Comparison of ENCODE assay signal across 7 worm cellular contexts in genomic region chrIII:8136517-8137099, ce11.
TF ChIP-seq lines count a peak whose summit lies in the region.

No protein-coding gene starts in this region.

TF ChIP-seq in whole organism, L1 larva, 84 proteins besides CTCF, POLR2A, EP300 and RAD21 (continues in another document):
- TF ChIP-seq swsn-7 (tag; optimal IDR thresholded peaks at IDR 0.05; lab: Kevin White, UChicago), result peak; percentile 15
- TF ChIP-seq sup-37 (GFP tag; optimal IDR thresholded peaks at IDR 0.05; lab: Kevin White, UChicago), result peak; percentile 16
- no peak for TF ChIP-seq pax-3 (tag; optimal IDR thresholded peaks at IDR 0.05; lab: Kevin White, UChicago)
- peak; percentile 39 for TF ChIP-seq nhr-20 (tag; optimal IDR thresholded peaks at IDR 0.05; lab: Kevin White, UChicago)
- no peak for TF ChIP-seq jun-1 (tag; optimal IDR thresholded peaks at IDR 0.05; lab: Kevin White, UChicago)
- no peak for TF ChIP-seq sox-4 (tag; optimal IDR thresholded peaks at IDR 0.05; lab: Kevin White, UChicago)
- TF ChIP-seq grh-1 (GFP tag; IDR thresholded peaks at IDR 0.05; lab: Robert Waterston, UW), result no peak
- no peak for TF ChIP-seq C34B4.2 (tag; optimal IDR thresholded peaks at IDR 0.05; lab: Kevin White, UChicago)
- peak; percentile 23 for TF ChIP-seq aly-2 (tag; optimal IDR thresholded peaks at IDR 0.05; lab: Kevin White, UChicago)
- TF ChIP-seq lin-35 (GFP tag; optimal IDR thresholded peaks at IDR 0.05; lab: Kevin White, UChicago), result no peak
- TF ChIP-seq lsy-2 (tag; optimal IDR thresholded peaks at IDR 0.05; lab: Kevin White, UChicago), result no peak
- TF ChIP-seq nhr-84 (tag; optimal IDR thresholded peaks at IDR 0.05; lab: Kevin White, UChicago), result no peak
- peak; percentile 3 for TF ChIP-seq rnt-1 (tag; optimal IDR thresholded peaks at IDR 0.05; lab: Kevin White, UChicago)
- peak; percentile 16 for TF ChIP-seq skn-1 (tag; optimal IDR thresholded peaks at IDR 0.05; lab: Kevin White, UChicago)

TF ChIP-seq in whole organism, L2 larva, 48 proteins besides CTCF, POLR2A, EP300 and RAD21:
- TF ChIP-seq sma-9 (GFP tag; optimal IDR thresholded peaks at IDR 0.05; lab: Kevin White, UChicago) (peak; percentile 1), sma-9 (tag; optimal IDR thresholded peaks at IDR 0.05; lab: Kevin White, UChicago) (no peak), ztf-11 (tag; optimal IDR thresholded peaks at IDR 0.05; lab: Kevin White, UChicago) (no peak), nhr-77 (tag; optimal IDR thresholded peaks at IDR 0.05; lab: Kevin White, UChicago) (peak; percentile 14), ZK546.5 (tag; optimal IDR thresholded peaks at IDR 0.05; lab: Kevin White, UChicago) (no peak), nhr-129 (tag; optimal IDR thresholded peaks at IDR 0.05; lab: Kevin White, UChicago) (peak; percentile 50), crh-2 (tag; optimal IDR thresholded peaks at IDR 0.05; lab: Kevin White, UChicago) (peak; percentile 22), alr-1 (tag; optimal IDR thresholded peaks at IDR 0.05; lab: Kevin White, UChicago) (no peak), F13H6.1 (tag; optimal IDR thresholded peaks at IDR 0.05; lab: Kevin White, UChicago) (peak; percentile 47), nhr-23 (tag; optimal IDR thresholded peaks at IDR 0.05; lab: Kevin White, UChicago) (no peak)

TF ChIP-seq in whole organism, L3 larva, 47 proteins besides CTCF, POLR2A, EP300 and RAD21:
- TF ChIP-seq elt-2 (tag; optimal IDR thresholded peaks at IDR 0.05; lab: Kevin White, UChicago), result peak; percentile 16
- TF ChIP-seq nhr-25 (tag; optimal IDR thresholded peaks at IDR 0.05; lab: Kevin White, UChicago), result no peak
- peak; percentile 82 for TF ChIP-seq pha-4 (tag; optimal IDR thresholded peaks at IDR 0.05; lab: Kevin White, UChicago)
- no peak for TF ChIP-seq nhr-67 (tag; optimal IDR thresholded peaks at IDR 0.05; lab: Kevin White, UChicago)
- TF ChIP-seq unc-39 (tag; optimal IDR thresholded peaks at IDR 0.05; lab: Kevin White, UChicago), result no peak
- TF ChIP-seq nhr-28 (tag; optimal IDR thresholded peaks at IDR 0.05; lab: Kevin White, UChicago), result no peak
- TF ChIP-seq aly-2 (tag; optimal IDR thresholded peaks at IDR 0.05; lab: Kevin White, UChicago), result peak; percentile 80
- peak; percentile 2 for TF ChIP-seq ceh-28 (tag; optimal IDR thresholded peaks at IDR 0.05; lab: Kevin White, UChicago)
- TF ChIP-seq fkh-10 (GFP tag; optimal IDR thresholded peaks at IDR 0.05; lab: Kevin White, UChicago), result no peak

TF ChIP-seq in whole organism, L4 larva, 104 proteins besides CTCF, POLR2A, EP300 and RAD21 (continues in another document):
- TF ChIP-seq ZK337.2 (GFP tag; IDR thresholded peaks at IDR 0.05; lab: Robert Waterston, UW) (no peak), aly-2 (tag; optimal IDR thresholded peaks at IDR 0.05; lab: Kevin White, UChicago) (no peak), nhr-102 (tag; optimal IDR thresholded peaks at IDR 0.05; lab: Kevin White, UChicago) (peak; percentile 4), jun-1 (tag; optimal IDR thresholded peaks at IDR 0.05; lab: Kevin White, UChicago) (no peak), ama-1 (optimal IDR thresholded peaks at IDR 0.05; lab: Kevin White, UChicago) (peak; percentile 51), unc-39 (tag; optimal IDR thresholded peaks at IDR 0.05; lab: Kevin White, UChicago) (no peak), D1046.2 (GFP tag; IDR thresholded peaks at IDR 0.05; lab: Robert Waterston, UW) (no peak), pha-4 (GFP tag; IDR thresholded peaks at IDR 0.05; lab: Robert Waterston, UW) (peak; percentile 51; the same call in 1 of the 2 replicates), pha-4 (tag; optimal IDR thresholded peaks at IDR 0.05; lab: Kevin White, UChicago) (peak; percentile 78), vab-7 (GFP tag; IDR thresholded peaks at IDR 0.05; lab: Robert Waterston, UW) (no peak), lin-13 (GFP tag; optimal IDR thresholded peaks at IDR 0.05; lab: Kevin White, UChicago) (no peak), daf-16 (GFP tag; optimal IDR thresholded peaks at IDR 0.05; lab: Kevin White, UChicago) (no peak), daf-16 (tag; optimal IDR thresholded peaks at IDR 0.05; lab: Kevin White, UChicago) (peak; percentile 40), unc-62 (GFP tag; optimal IDR thresholded peaks at IDR 0.05 in 1 of 2; lab: Kevin White, UChicago) (peak in 1 of 2 experiments; percentile 86), unc-62 (tag; optimal IDR thresholded peaks at IDR 0.05; lab: Kevin White, UChicago) (no peak), attf-4 (tag; optimal IDR thresholded peaks at IDR 0.05; lab: Kevin White, UChicago) (no peak)

TF ChIP-seq in whole organism, early embryonic, 17 proteins besides CTCF, POLR2A, EP300 and RAD21:
- TF ChIP-seq ama-1 (optimal IDR thresholded peaks at IDR 0.05; lab: Kevin White, UChicago), result peak; percentile 46
- no peak for TF ChIP-seq hmg-4 (GFP tag; optimal IDR thresholded peaks at IDR 0.05; lab: Kevin White, UChicago)

TF ChIP-seq in whole organism, late embryonic, 69 proteins besides CTCF, POLR2A, EP300 and RAD21 (continues in another document):
- no peak for TF ChIP-seq pha-2 (tag; optimal IDR thresholded peaks at IDR 0.05; lab: Kevin White, UChicago)
- TF ChIP-seq ceh-9 (tag; optimal IDR thresholded peaks at IDR 0.05; lab: Kevin White, UChicago), result no peak
- TF ChIP-seq pat-9 (tag; optimal IDR thresholded peaks at IDR 0.05; lab: Kevin White, UChicago), result no peak
- no peak for TF ChIP-seq ceh-34 (tag; optimal IDR thresholded peaks at IDR 0.05; lab: Kevin White, UChicago)
- TF ChIP-seq fax-1 (tag; optimal IDR thresholded peaks at IDR 0.05; lab: Kevin White, UChicago), result no peak
- TF ChIP-seq zip-5 (tag; optimal IDR thresholded peaks at IDR 0.05; lab: Kevin White, UChicago), result no peak
- no peak for TF ChIP-seq ceh-14 (tag; optimal IDR thresholded peaks at IDR 0.05; lab: Kevin White, UChicago)
- no peak for TF ChIP-seq dve-1 (tag; optimal IDR thresholded peaks at IDR 0.05; lab: Kevin White, UChicago)
- TF ChIP-seq pag-3 (tag; optimal IDR thresholded peaks at IDR 0.05; lab: Kevin White, UChicago; ENCODE audit: borderline replicate concordance), result no peak
- no peak for TF ChIP-seq unc-42 (tag; optimal IDR thresholded peaks at IDR 0.05; lab: Kevin White, UChicago)
- no peak for TF ChIP-seq hlh-6 (tag; optimal IDR thresholded peaks at IDR 0.05; lab: Kevin White, UChicago)
- TF ChIP-seq C38D4.7 (GFP tag; optimal IDR thresholded peaks at IDR 0.05; lab: Kevin White, UChicago), result no peak
- TF ChIP-seq nhr-11 (tag; optimal IDR thresholded peaks at IDR 0.05; lab: Kevin White, UChicago), result no peak
- peak; percentile 24 for TF ChIP-seq ama-1 (optimal IDR thresholded peaks at IDR 0.05; lab: Kevin White, UChicago)
- TF ChIP-seq ets-4 (tag; optimal IDR thresholded peaks at IDR 0.05; lab: Kevin White, UChicago), result no peak
- TF ChIP-seq dmd-4 (tag; optimal IDR thresholded peaks at IDR 0.05; lab: Kevin White, UChicago; ENCODE audit: borderline replicate concordance), result no peak
- no peak for TF ChIP-seq ceh-48 (tag; optimal IDR thresholded peaks at IDR 0.05; lab: Kevin White, UChicago)
- TF ChIP-seq nfya-1 (tag; optimal IDR thresholded peaks at IDR 0.05; lab: Kevin White, UChicago), result peak; percentile 7
- no peak for TF ChIP-seq ztf-16 (tag; optimal IDR thresholded peaks at IDR 0.05; lab: Kevin White, UChicago)
- no peak for TF ChIP-seq ceh-45 (GFP tag; IDR thresholded peaks at IDR 0.05; lab: Robert Waterston, UW)
- peak; percentile 33 for TF ChIP-seq hlh-30 (tag; optimal IDR thresholded peaks at IDR 0.05; lab: Kevin White, UChicago; ENCODE audit: insufficient read depth)
- peak; percentile 61 for TF ChIP-seq ceh-22 (tag; optimal IDR thresholded peaks at IDR 0.05; lab: Kevin White, UChicago)
- no peak for TF ChIP-seq gmeb-2 (tag; optimal IDR thresholded peaks at IDR 0.05; lab: Kevin White, UChicago)
- no peak for TF ChIP-seq ceh-6 (GFP tag; optimal IDR thresholded peaks at IDR 0.05; lab: Kevin White, UChicago)
- no peak for TF ChIP-seq ceh-18 (tag; optimal IDR thresholded peaks at IDR 0.05; lab: Kevin White, UChicago)

TF ChIP-seq in whole organism, mixed stage, embryonic, 35 proteins besides CTCF, POLR2A, EP300 and RAD21:
- peak; percentile 68 for TF ChIP-seq pha-4 (tag; optimal IDR thresholded peaks at IDR 0.05; lab: Kevin White, UChicago)
- no peak for TF ChIP-seq nhr-2 (tag; optimal IDR thresholded peaks at IDR 0.05; lab: Kevin White, UChicago)

Comparison
In these comparisons a context has a peak if more than half of its experiments do, and no peak if none do; other contexts are left out.
1. Of the 29 proteins assayed by ChIP-seq in both whole organism, L4 larva and whole organism, L1 larva: peak only in whole organism, L4 larva: aha-1 and ama-1; only in whole organism, L1 larva: aly-2, nhr-77 and skn-1; in both: none; in neither: 21; mixed calls (peak in some experiments, not most) for 3.